Worm (Caenorhabditis elegans): ENCODE results near the gene nlr-1.

Gene nlr-1

ce11 chrIV:12208984-12209676 lies 31.0 kb upstream of the nlr-1 start, which contains the start of the genes marb-1 and F35G2.3:
TSS of gene marb-1 (minus strand) at chrIV:12209010.
TSS of gene F35G2.3 (plus strand) at chrIV:12209626.
- TF ChIP-seq nfya-1 (tag; optimal IDR thresholded peaks at IDR 0.05; ENCODE audit: insufficient read depth) (peak; percentile 62), R02D3.7 (tag; optimal IDR thresholded peaks at IDR 0.05) (peak; percentile 95), nhr-23 (tag; optimal IDR thresholded peaks at IDR 0.05) (peak; percentile 68), fkh-2 (tag; optimal IDR thresholded peaks at IDR 0.05) (no peak), elt-1 (tag; optimal IDR thresholded peaks at IDR 0.05) (no peak), ama-1 (optimal IDR thresholded peaks at IDR 0.05) (peak; percentile 41), mml-1 (tag; optimal IDR thresholded peaks at IDR 0.05) (no peak), egl-27 (tag; optimal IDR thresholded peaks at IDR 0.05) (no peak), pha-4 (tag; optimal IDR thresholded peaks at IDR 0.05) (peak; percentile 82), snpc-4 (tag; optimal IDR thresholded peaks at IDR 0.05) (peak; percentile 15), lin-15B (tag; optimal IDR thresholded peaks at IDR 0.05) (peak; percentile 80), egl-5 (tag; optimal IDR thresholded peaks at IDR 0.05) (no peak), ZK546.5 (tag; optimal IDR thresholded peaks at IDR 0.05) (no peak), ztf-11 (tag; optimal IDR thresholded peaks at IDR 0.05) (no peak), ceh-82 (tag; optimal IDR thresholded peaks at IDR 0.05) (no peak), hmg-11 (tag; optimal IDR thresholded peaks at IDR 0.05) (peak; percentile 46), nhr-76 (tag; optimal IDR thresholded peaks at IDR 0.05) (no peak), unc-39 (tag; optimal IDR thresholded peaks at IDR 0.05) (no peak), nhr-11 (tag; optimal IDR thresholded peaks at IDR 0.05) (no peak), zag-1 (tag; optimal IDR thresholded peaks at IDR 0.05) (no peak), jun-1 (tag; optimal IDR thresholded peaks at IDR 0.05) (no peak), aly-2 (tag; optimal IDR thresholded peaks at IDR 0.05) (no peak), pqm-1 (tag; optimal IDR thresholded peaks at IDR 0.05) (peak; percentile 8), skn-1 (tag; optimal IDR thresholded peaks at IDR 0.05) (peak; percentile 69), nhr-43 (tag; optimal IDR thresholded peaks at IDR 0.05; ENCODE audit: poor library complexity, severe bottlenecking) (peak; percentile 1), nhr-77 (tag; optimal IDR thresholded peaks at IDR 0.05) (no peak), tbx-2 (tag; optimal IDR thresholded peaks at IDR 0.05) (peak; percentile 7)

ce11 chrIV:12207873-12208272 lies 29.7 kb upstream of the nlr-1 start:
- no peak for TF ChIP-seq fkh-10 (GFP tag; optimal IDR thresholded peaks at IDR 0.05)
- no peak for TF ChIP-seq ceh-28 (tag; optimal IDR thresholded peaks at IDR 0.05)
- TF ChIP-seq egl-27 (tag; optimal IDR thresholded peaks at IDR 0.05), result no peak
- no peak for TF ChIP-seq fos-1 (tag; optimal IDR thresholded peaks at IDR 0.05)
- peak; percentile 20 for TF ChIP-seq jun-1 (tag; optimal IDR thresholded peaks at IDR 0.05)
- TF ChIP-seq ceh-9 (tag; optimal IDR thresholded peaks at IDR 0.05), result no peak
- TF ChIP-seq pha-4 (tag; optimal IDR thresholded peaks at IDR 0.05), result peak; percentile 68
- TF ChIP-seq nhr-11 (tag; optimal IDR thresholded peaks at IDR 0.05), result no peak
- TF ChIP-seq nhr-43 (tag; optimal IDR thresholded peaks at IDR 0.05; ENCODE audit: poor library complexity, severe bottlenecking), result no peak
- no peak for TF ChIP-seq mml-1 (tag; optimal IDR thresholded peaks at IDR 0.05)

ce11 chrIV:12207454-12207853 lies 29.3 kb upstream of the nlr-1 start:
- TF ChIP-seq skn-1 (tag; optimal IDR thresholded peaks at IDR 0.05) (no peak), elt-1 (tag; optimal IDR thresholded peaks at IDR 0.05) (no peak), ceh-82 (tag; optimal IDR thresholded peaks at IDR 0.05) (no peak), nhr-11 (tag; optimal IDR thresholded peaks at IDR 0.05) (no peak), ceh-9 (tag; optimal IDR thresholded peaks at IDR 0.05) (no peak), fkh-2 (tag; optimal IDR thresholded peaks at IDR 0.05) (no peak), egl-5 (tag; optimal IDR thresholded peaks at IDR 0.05) (no peak), mdl-1 (tag; optimal IDR thresholded peaks at IDR 0.05) (no peak), nhr-67 (tag; optimal IDR thresholded peaks at IDR 0.05) (no peak), elt-3 (tag; optimal IDR thresholded peaks at IDR 0.05) (no peak), lin-15B (tag; optimal IDR thresholded peaks at IDR 0.05) (no peak), snpc-4 (tag; optimal IDR thresholded peaks at IDR 0.05) (no peak), zag-1 (tag; optimal IDR thresholded peaks at IDR 0.05) (no peak), lin-39 (tag; optimal IDR thresholded peaks at IDR 0.05) (no peak), nhr-12 (tag; optimal IDR thresholded peaks at IDR 0.05) (no peak), nhr-77 (tag; optimal IDR thresholded peaks at IDR 0.05) (no peak), egl-27 (tag; optimal IDR thresholded peaks at IDR 0.05) (no peak), nfya-1 (tag; optimal IDR thresholded peaks at IDR 0.05; ENCODE audit: insufficient read depth) (no peak), ZK546.5 (tag; optimal IDR thresholded peaks at IDR 0.05) (no peak)

- TF ChIP-seq pha-4 (tag; optimal IDR thresholded peaks at IDR 0.05), result peak; percentile 85
- no peak for TF ChIP-seq lsy-12 (tag; optimal IDR thresholded peaks at IDR 0.05)
These were observed 25.8 kb upstream of the nlr-1 start for ce11 chrIV:12203968-12204367.

Measured in whole organism, L3 larva.